Worm (Caenorhabditis elegans) whole organism, L1 larva: ENCODE results near the gene srg-66.

ENCODE experiments used
- C04F5.9 ChIP-seq: sonication (generic microtip); optimal IDR thresholded peaks from 2 replicates; lab custom pipeline; 2016; ENCODE audit warnings: missing genetic modification characterization, missing compliant biosample characterization
- C34B4.2 ChIP-seq: sonication (generic microtip); optimal IDR thresholded peaks from 2 replicates; lab custom pipeline; 2017; ENCODE audit warnings: mild to moderate bottlenecking, missing genetic modification characterization, missing compliant biosample characterization
- dpl-1 ChIP-seq, 3 experiments: fragments of 150-350 bp in 2 of 3; sonication (generic microtip) in 1 of 3; optimal IDR thresholded peaks; 2 replicates each; lab custom pipeline; 2014 to 2017; ENCODE audit warnings: missing biosample characterization in 3 of 3, missing genetic modification characterization in 3 of 3, missing genetic modification reagents in 3 of 3
- egl-27 ChIP-seq, 2 experiments: fragments of 150-350 bp in 1 of 2; sonication (generic microtip); optimal IDR thresholded peaks; 3 replicates each; lab custom pipeline; 2017 to 2018; ENCODE audit warnings: missing biosample characterization in 2 of 2, missing genetic modification characterization in 2 of 2, missing genetic modification reagents in 2 of 2
- fkh-10 ChIP-seq: sonication (generic microtip); optimal IDR thresholded peaks from 2 replicates; lab custom pipeline; 2017; ENCODE audit warnings: missing biosample characterization, missing genetic modification reagents, missing genetic modification characterization
- hlh-17 ChIP-seq: fragments of 200-800 bp; sonication (Bioruptor generic); optimal IDR thresholded peaks from 2 replicates; lab custom pipeline; 2018; ENCODE audit warnings: missing genetic modification characterization, mild to moderate bottlenecking, missing compliant biosample characterization, moderate library complexity, borderline replicate concordance
- nhr-237 ChIP-seq: fragments of 150-350 bp; optimal IDR thresholded peaks from 2 replicates; lab custom pipeline; 2014; ENCODE audit warnings: missing biosample characterization, missing genetic modification characterization
- nhr-47 ChIP-seq: sonication (generic microtip); optimal IDR thresholded peaks from 2 replicates; lab custom pipeline; 2016; ENCODE audit warnings: mild to moderate bottlenecking, missing genetic modification characterization, moderate library complexity, missing compliant biosample characterization
- ztf-11 ChIP-seq, 2 experiments: sonication (generic microtip); optimal IDR thresholded peaks; 2 replicates each; lab custom pipeline; 2016 to 2017; ENCODE audit warnings: missing genetic modification characterization in 2 of 2, missing biosample characterization in 1 of 2, missing compliant biosample characterization in 1 of 2

DNA sequence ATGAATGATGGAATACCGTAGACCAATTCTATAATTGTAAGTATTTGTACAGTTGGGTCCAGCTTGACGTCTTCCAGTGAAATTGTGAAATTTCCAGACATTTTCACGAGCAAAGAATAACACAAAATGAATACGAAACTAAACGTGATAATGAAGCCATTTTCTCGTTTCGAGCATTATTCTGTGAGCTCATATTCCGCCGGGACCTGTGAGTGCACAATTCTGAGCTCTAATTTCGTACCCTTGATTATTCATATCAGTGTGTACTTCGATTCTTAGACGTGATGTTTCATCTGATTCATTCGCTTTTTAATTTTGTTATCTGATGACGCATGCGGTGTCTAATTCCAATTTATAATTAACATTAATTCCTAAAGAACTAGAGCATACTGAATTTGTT, at the start of gene srg-66:
- no peak for TF ChIP-seq hlh-17 (GFP tag; lab: Kevin White, UChicago)
- no peak for TF ChIP-seq C34B4.2
- TF ChIP-seq ztf-11 (tag; optimal IDR thresholded peaks at IDR 0.05; lab: Kevin White, UChicago): no peak
- TF ChIP-seq nhr-237: no peak
- no peak for TF ChIP-seq fkh-10 (GFP tag; lab: Kevin White, UChicago)
- no peak for TF ChIP-seq nhr-47 (tag; lab: Kevin White, UChicago)
- no peak for TF ChIP-seq C04F5.9 (tag; lab: Kevin White, UChicago)
- TF ChIP-seq dpl-1 (GFP tag; optimal IDR thresholded peaks at IDR 0.05; lab: Kevin White, UChicago): no peak
- no peak for TF ChIP-seq egl-27 (tag; optimal IDR thresholded peaks at IDR 0.05; lab: Kevin White, UChicago)
